Worm (Caenorhabditis elegans) whole organism, L3 larva: ENCODE measurements around the gene ZK218.1.

Experiments
- ama-1 ChIP-seq: fragments of 150-350 bp; optimal IDR thresholded peaks from 2 replicates; lab custom pipeline; 2018
- ceh-82 ChIP-seq: fragments of 150-350 bp; optimal IDR thresholded peaks from 2 replicates; lab custom pipeline; 2014; ENCODE audit warnings: missing biosample characterization, missing genetic modification characterization
- elt-1 ChIP-seq: fragments of 150-350 bp; optimal IDR thresholded peaks from 2 replicates; lab custom pipeline; 2014; ENCODE audit warnings: missing biosample characterization, missing genetic modification characterization
- mml-1 ChIP-seq: fragments of 150-350 bp; sonication (generic microtip); optimal IDR thresholded peaks from 3 replicates; lab custom pipeline; 2014; ENCODE audit warnings: missing biosample characterization, missing genetic modification characterization
- nhr-28 ChIP-seq: fragments of 150-350 bp; optimal IDR thresholded peaks from 2 replicates; lab custom pipeline; 2014; ENCODE audit warnings: missing biosample characterization, missing genetic modification characterization
- pqm-1 ChIP-seq: fragments of 150-350 bp; optimal IDR thresholded peaks from 2 replicates; lab custom pipeline; 2017; ENCODE audit warnings: missing biosample characterization, missing genetic modification characterization, inconsistent platforms

DNA sequence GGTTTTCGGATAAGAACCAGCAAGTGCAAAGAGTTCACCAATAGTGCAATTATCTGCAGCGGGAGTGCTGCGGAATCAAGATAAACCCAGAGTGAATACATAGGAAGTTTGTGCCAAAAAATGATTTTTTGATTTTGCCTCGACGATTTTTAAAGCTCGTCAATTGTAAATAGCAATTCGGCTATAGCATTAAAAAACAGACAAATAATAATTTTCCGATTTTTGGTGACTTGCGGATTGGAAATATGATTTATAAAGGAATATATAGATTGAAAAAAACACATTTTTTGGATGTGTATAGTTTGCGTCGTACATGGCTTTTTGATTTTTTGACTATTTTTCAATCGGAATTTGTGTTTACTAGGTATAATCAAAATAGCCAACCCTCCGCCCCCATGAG, 12.6 kb upstream of the ZK218.1 start, which contains the start of gene srw-20:
- no peak for TF ChIP-seq ama-1 (lab: Kevin White, UChicago)
- TF ChIP-seq nhr-28 (tag; lab: Kevin White, UChicago) = no peak
- no peak for TF ChIP-seq elt-1 (tag; lab: Kevin White, UChicago)
- TF ChIP-seq mml-1 (tag; lab: Kevin White, UChicago) = no peak
- TF ChIP-seq ceh-82 (tag; lab: Kevin White, UChicago) = no peak
- TF ChIP-seq pqm-1 (tag; lab: Kevin White, UChicago) = no peak
